Fruit fly (Drosophila melanogaster) whole organism: ENCODE results near the gene CG14893.

ENCODE experiments used
- CG8478 ChIP-seq: fragments of >200 bp; optimal IDR thresholded peaks from 2 replicates; lab custom pipeline; 2018; ENCODE audit warnings: inconsistent platforms
- Dll ChIP-seq: fragments of >200 bp; optimal IDR thresholded peaks from 2 replicates; lab custom pipeline; 2017
- EcR ChIP-seq, 2 experiments: fragments of >200 bp; optimal IDR thresholded peaks; 2 replicates each; lab custom pipeline; 2017; ENCODE audit warnings: missing biosample characterization in 2 of 2, missing genetic modification characterization in 2 of 2, missing genetic modification reagents in 2 of 2
- pan ChIP-seq: fragments of >200 bp; optimal IDR thresholded peaks from 2 replicates; lab custom pipeline; 2017
- psq ChIP-seq: fragments of >200 bp; optimal IDR thresholded peaks from 2 replicates; lab custom pipeline; 2017
- usp ChIP-seq: fragments of >200 bp; optimal IDR thresholded peaks from 2 replicates; lab custom pipeline; 2017; ENCODE audit warnings: missing biosample characterization, missing genetic modification characterization, mixed read lengths

DNA sequence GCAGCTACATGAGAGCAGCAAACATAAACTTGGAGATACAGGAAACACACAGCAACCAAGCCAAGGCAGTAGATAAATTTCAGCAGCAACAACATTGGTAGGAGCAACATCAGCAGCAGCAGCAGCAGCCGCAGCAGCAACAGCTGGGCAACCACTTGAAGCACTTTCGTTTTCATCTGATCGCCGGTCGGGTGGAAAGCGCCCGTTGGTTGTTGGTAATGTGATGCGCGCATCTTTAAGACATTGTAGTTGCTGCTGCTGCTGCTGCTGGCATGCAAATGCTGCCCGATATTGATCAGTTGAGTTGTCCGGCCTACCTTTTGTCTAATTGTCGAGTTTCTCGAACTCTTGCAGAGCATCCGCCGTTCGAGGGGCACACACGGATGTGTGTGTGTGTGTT lies 29.2 kb upstream of the CG14893 start:
- no peak for TF ChIP-seq CG8478 (lab: Kevin White, UChicago)
- no peak for TF ChIP-seq psq (lab: Kevin White, UChicago)
- no peak for TF ChIP-seq EcR (GFP tag; optimal IDR thresholded peaks at IDR 0.05; lab: Kevin White, UChicago)
- no peak for TF ChIP-seq pan (lab: Kevin White, UChicago)
- TF ChIP-seq usp, result no peak
- no peak for TF ChIP-seq Dll (lab: Kevin White, UChicago)
